Fruit fly (Drosophila melanogaster) whole organism, embryonic: ENCODE measurements around the gene east.

Experiments
- Asciz ChIP-seq: fragments of 200-800 bp; sonication (Bioruptor generic); optimal IDR thresholded peaks from 2 replicates; lab custom pipeline; 2017; ENCODE audit warnings: missing biosample characterization, mild to moderate bottlenecking, missing genetic modification characterization, missing genetic modification reagents
- Atf6 ChIP-seq: fragments of 200-800 bp; sonication (Bioruptor generic); IDR thresholded peaks from 2 replicates; pipeline ENCODE4 v1.3.6; 2022; ENCODE audit warnings: missing biosample characterization, missing genetic modification characterization
- CG10321 ChIP-seq: fragments of 200-800 bp; sonication (Bioruptor generic); IDR thresholded peaks from 2 replicates; pipeline ENCODE4 v1.3.6; 2022; ENCODE audit warnings: missing biosample characterization, missing genetic modification characterization
- CG10565 ChIP-seq: fragments of 200-800 bp; sonication (Bioruptor generic); optimal IDR thresholded peaks from 3 replicates; lab custom pipeline; 2016; ENCODE audit warnings: missing biosample characterization, mild to moderate bottlenecking, missing genetic modification characterization
- CG12071 ChIP-seq: fragments of 200-800 bp; sonication (Bioruptor generic); optimal IDR thresholded peaks from 3 replicates; lab custom pipeline; 2018; ENCODE audit warnings: missing biosample characterization, mild to moderate bottlenecking, missing genetic modification characterization
- CG13894 ChIP-seq: fragments of 200-800 bp; sonication (Bioruptor generic); optimal IDR thresholded peaks from 3 replicates; lab custom pipeline; 2018; ENCODE audit warnings: missing biosample characterization, mild to moderate bottlenecking, missing genetic modification characterization, moderate library complexity
- CG15011 ChIP-seq: fragments of 200-800 bp; sonication (Bioruptor generic); optimal IDR thresholded peaks from 3 replicates; lab custom pipeline; 2018; ENCODE audit warnings: missing biosample characterization, mild to moderate bottlenecking, missing genetic modification characterization
- CG17612 ChIP-seq: fragments of 200-800 bp; sonication (Bioruptor generic); IDR thresholded peaks from 2 replicates; pipeline ENCODE4 v1.3.6; 2022; ENCODE audit warnings: missing biosample characterization, missing genetic modification characterization
- CG2120 ChIP-seq: fragments of 200-800 bp; sonication (Bioruptor generic); optimal IDR thresholded peaks from 3 replicates; lab custom pipeline; 2016; ENCODE audit warnings: missing biosample characterization, missing genetic modification characterization
- CG2875 ChIP-seq: fragments of 200-800 bp; sonication (Bioruptor generic); optimal IDR thresholded peaks from 2 replicates; lab custom pipeline; 2017; ENCODE audit warnings: missing biosample characterization, mild to moderate bottlenecking, missing genetic modification characterization, missing genetic modification reagents
- CG31388 ChIP-seq: fragments of 200-800 bp; sonication (Bioruptor generic); optimal IDR thresholded peaks from 2 replicates; lab custom pipeline; 2016; ENCODE audit warnings: missing biosample characterization, missing genetic modification characterization
- CG31441 ChIP-seq: fragments of 200-800 bp; sonication (Bioruptor generic); IDR thresholded peaks from 2 replicates; pipeline ENCODE4 v1.3.6; 2022; ENCODE audit warnings: missing biosample characterization, missing genetic modification characterization
- CG34224 ChIP-seq: fragments of 200-800 bp; sonication (Bioruptor generic); IDR thresholded peaks from 3 replicates; pipeline ENCODE4 v1.3.6; 2022; ENCODE audit warnings: missing biosample characterization, missing genetic modification characterization; ENCODE audit not compliant: partially characterized antibody
- CG3995 ChIP-seq: fragments of 200-800 bp; sonication (Bioruptor generic); optimal IDR thresholded peaks from 3 replicates; lab custom pipeline; 2016; ENCODE audit warnings: missing biosample characterization, missing genetic modification characterization
- CG4820 ChIP-seq: fragments of 200-800 bp; sonication (Bioruptor generic); optimal IDR thresholded peaks from 3 replicates; lab custom pipeline; 2016; ENCODE audit warnings: missing biosample characterization, missing genetic modification characterization
- CG5180 ChIP-seq: fragments of 200-800 bp; sonication (Bioruptor generic); optimal IDR thresholded peaks from 3 replicates; lab custom pipeline; 2017; ENCODE audit warnings: missing biosample characterization, missing genetic modification characterization, mild to moderate bottlenecking, moderate library complexity, missing genetic modification reagents
- CG6175 ChIP-seq: fragments of 200-800 bp; sonication (Bioruptor generic); IDR thresholded peaks from 3 replicates; pipeline ENCODE4 v1.3.6; 2022; ENCODE audit warnings: missing biosample characterization, missing genetic modification characterization
- CG6272 ChIP-seq: fragments of 200-800 bp; sonication (Bioruptor generic); IDR thresholded peaks from 2 replicates; pipeline ENCODE4 v1.3.6; 2022; ENCODE audit warnings: missing biosample characterization, missing genetic modification characterization
- CG8765 ChIP-seq: fragments of 200-800 bp; sonication (Bioruptor generic); IDR thresholded peaks from 2 replicates; pipeline ENCODE4 v1.3.6; 2022; ENCODE audit warnings: missing biosample characterization, missing genetic modification characterization
- CG8944 ChIP-seq: fragments of 200-800 bp; sonication (Bioruptor generic); optimal IDR thresholded peaks from 3 replicates; lab custom pipeline; 2016; ENCODE audit warnings: missing biosample characterization, missing genetic modification characterization
- CG9437 ChIP-seq: fragments of 200-800 bp; sonication (Bioruptor generic); optimal IDR thresholded peaks from 2 replicates; lab custom pipeline; 2018; ENCODE audit warnings: missing biosample characterization, mild to moderate bottlenecking, missing genetic modification characterization
- CTCF ChIP-seq: fragments of 200-800 bp; sonication (Bioruptor generic); optimal IDR thresholded peaks from 2 replicates; lab custom pipeline; 2017; ENCODE audit warnings: missing biosample characterization, mild to moderate bottlenecking, missing genetic modification characterization, moderate library complexity
- CkIIα-i1 ChIP-seq: fragments of 200-800 bp; sonication (Bioruptor generic); IDR thresholded peaks from 2 replicates; pipeline ENCODE4 v1.3.6; 2022; ENCODE audit warnings: missing biosample characterization, missing genetic modification characterization
- Dbx ChIP-seq: fragments of 200-800 bp; sonication (Bioruptor generic); IDR thresholded peaks from 3 replicates; pipeline ENCODE4 v1.3.6; 2022; ENCODE audit warnings: missing biosample characterization, missing genetic modification characterization
- Dek ChIP-seq: fragments of 200-800 bp; sonication (Bioruptor generic); optimal IDR thresholded peaks from 3 replicates; lab custom pipeline; 2019; ENCODE audit warnings: missing biosample characterization, mild to moderate bottlenecking, missing genetic modification characterization, moderate library complexity
- Dll ChIP-seq: fragments of 200-800 bp; sonication (Bioruptor generic); IDR thresholded peaks from 4 replicates; pipeline ENCODE4 v1.3.6; 2022; ENCODE audit warnings: missing biosample characterization, missing genetic modification characterization; ENCODE audit not compliant: partially characterized antibody
- Doc3 ChIP-seq: fragments of 200-800 bp; sonication (Bioruptor generic); IDR thresholded peaks from 3 replicates; pipeline ENCODE4 v1.3.6; 2022; ENCODE audit warnings: missing biosample characterization, missing genetic modification characterization; ENCODE audit not compliant: partially characterized antibody
- Dref ChIP-seq: fragments of 200-800 bp; sonication (Bioruptor generic); IDR thresholded peaks from 2 replicates; pipeline ENCODE4 v1.3.6; 2022; ENCODE audit warnings: missing biosample characterization, missing genetic modification characterization
- GATAe ChIP-seq: fragments of 200-800 bp; sonication (Bioruptor generic); conservative IDR thresholded peaks from 2 replicates; pipeline ENCODE4 v1.3.6; 2022; ENCODE audit warnings: missing biosample characterization, missing genetic modification characterization
- Gug ChIP-seq: fragments of 200-800 bp; sonication (Bioruptor generic); IDR thresholded peaks from 4 replicates; pipeline ENCODE4 v1.3.6; 2022; ENCODE audit warnings: missing biosample characterization, missing genetic modification characterization
- HLH54F ChIP-seq: fragments of 200-800 bp; sonication (Bioruptor generic); optimal IDR thresholded peaks from 3 replicates; lab custom pipeline; 2016; ENCODE audit warnings: missing biosample characterization, missing genetic modification characterization
- Myb ChIP-seq: fragments of 200-800 bp; sonication (Bioruptor generic); optimal IDR thresholded peaks from 2 replicates; lab custom pipeline; 2016; ENCODE audit warnings: missing biosample characterization, missing genetic modification characterization
- Nf-YB ChIP-seq: fragments of 200-800 bp; sonication (Bioruptor generic); optimal IDR thresholded peaks from 3 replicates; lab custom pipeline; 2019; ENCODE audit warnings: missing biosample characterization, mild to moderate bottlenecking, missing genetic modification characterization, moderate library complexity
- Opbp ChIP-seq: fragments of 200-800 bp; sonication (Bioruptor generic); IDR thresholded peaks from 3 replicates; pipeline ENCODE4 v1.3.6; 2022; ENCODE audit warnings: missing biosample characterization, missing genetic modification characterization; ENCODE audit not compliant: partially characterized antibody
- Rfx ChIP-seq: fragments of 200-800 bp; sonication (Bioruptor generic); IDR thresholded peaks from 2 replicates; pipeline ENCODE4 v1.3.6; 2022; ENCODE audit warnings: missing biosample characterization, missing genetic modification characterization
- aop ChIP-seq: fragments of 200-800 bp; sonication (Bioruptor generic); IDR thresholded peaks from 2 replicates; pipeline ENCODE4 v1.3.6; 2022; ENCODE audit warnings: missing biosample characterization, missing genetic modification characterization
- br ChIP-seq: fragments of >200 bp; optimal IDR thresholded peaks from 2 replicates; lab custom pipeline; 2017
- cwo ChIP-seq: fragments of 200-800 bp; sonication (Bioruptor generic); optimal IDR thresholded peaks from 3 replicates; lab custom pipeline; 2017; ENCODE audit warnings: missing biosample characterization, missing genetic modification characterization, mild to moderate bottlenecking, moderate library complexity, missing genetic modification reagents
- dan ChIP-seq: fragments of 200-800 bp; sonication (Bioruptor generic); IDR thresholded peaks from 2 replicates; pipeline ENCODE4 v1.3.6; 2022; ENCODE audit warnings: missing biosample characterization, missing genetic modification characterization
- fd102C ChIP-seq: fragments of 200-800 bp; sonication (Bioruptor generic); optimal IDR thresholded peaks from 2 replicates; lab custom pipeline; 2018; ENCODE audit warnings: missing biosample characterization, mild to moderate bottlenecking, missing genetic modification characterization, moderate library complexity
- ham ChIP-seq: fragments of 200-800 bp; sonication (Bioruptor generic); IDR thresholded peaks from 2 replicates; pipeline ENCODE4 v1.3.6; 2022; ENCODE audit warnings: missing biosample characterization, missing genetic modification characterization
- hb ChIP-seq: fragments of 200-800 bp; sonication (Bioruptor generic); IDR thresholded peaks from 3 replicates; pipeline ENCODE4 v1.3.6; 2022; ENCODE audit warnings: missing biosample characterization, missing genetic modification characterization; ENCODE audit not compliant: partially characterized antibody
- her ChIP-seq: fragments of 200-800 bp; sonication (Bioruptor generic); optimal IDR thresholded peaks from 2 replicates; lab custom pipeline; 2016; ENCODE audit warnings: missing biosample characterization, missing genetic modification characterization
- odd ChIP-seq: fragments of 200-800 bp; sonication (Bioruptor generic); optimal IDR thresholded peaks from 2 replicates; lab custom pipeline; 2017; ENCODE audit warnings: missing biosample characterization, mild to moderate bottlenecking, missing genetic modification characterization
- onecut ChIP-seq: fragments of 200-800 bp; sonication (Bioruptor generic); IDR thresholded peaks from 2 replicates; pipeline ENCODE4 v1.3.6; 2022; ENCODE audit warnings: missing biosample characterization, missing genetic modification characterization
- repo ChIP-seq: fragments of 200-800 bp; sonication (Bioruptor generic); optimal IDR thresholded peaks from 2 replicates; lab custom pipeline; 2016; ENCODE audit warnings: missing biosample characterization, missing genetic modification characterization
- slp2 ChIP-seq: fragments of 200-800 bp; sonication (Bioruptor generic); optimal IDR thresholded peaks from 2 replicates; lab custom pipeline; 2016; ENCODE audit warnings: missing biosample characterization, missing genetic modification characterization
- so ChIP-seq: fragments of 200-800 bp; sonication (Bioruptor generic); IDR thresholded peaks from 3 replicates; pipeline ENCODE4 v1.3.6; 2022; ENCODE audit warnings: missing biosample characterization, missing genetic modification characterization
- wor ChIP-seq: fragments of 200-800 bp; sonication (Bioruptor generic); IDR thresholded peaks from 2 replicates; pipeline ENCODE4 v1.3.6; 2022; ENCODE audit warnings: missing biosample characterization, missing genetic modification characterization
- z ChIP-seq: fragments of 200-800 bp; sonication (Bioruptor generic); IDR thresholded peaks from 3 replicates; pipeline ENCODE4 v1.3.6; 2022; ENCODE audit warnings: missing biosample characterization, missing genetic modification characterization

The east gene

dm6 chrX:1984175-1984973 lies 26.3 kb upstream of the east start (continued):
- peak; percentile 67 for TF ChIP-seq slp2
- TF ChIP-seq CG6272 (GFP tag; lab: Robert Waterston, UW): peak; percentile 60
- no peak for TF ChIP-seq CTCF (GFP tag; lab: Kevin White, UChicago)
- TF ChIP-seq so: peak; percentile 82; the same call in 2 of the 3 replicates
- peak; percentile 61 for TF ChIP-seq CG2875 (GFP tag; lab: Kevin White, UChicago)
- TF ChIP-seq hb (GFP tag; lab: Robert Waterston, UW): no peak
- peak; percentile 61 for TF ChIP-seq Rfx
- no peak for TF ChIP-seq GATAe
- TF ChIP-seq CG13894: no peak
- TF ChIP-seq repo (GFP tag; lab: Kevin White, UChicago): no peak
- no peak for TF ChIP-seq CG31388 (GFP tag; lab: Kevin White, UChicago)
- no peak for TF ChIP-seq Opbp (GFP tag; lab: Robert Waterston, UW)
- peak; percentile 63 for TF ChIP-seq odd (GFP tag; lab: Kevin White, UChicago)
- no peak for TF ChIP-seq fd102C (GFP tag; lab: Kevin White, UChicago)
- peak; percentile 67 for TF ChIP-seq Asciz (GFP tag; lab: Kevin White, UChicago)
- peak; percentile 68 for TF ChIP-seq Dek
- peak; percentile 48; the same call in 1 of the 2 replicates for TF ChIP-seq onecut
- TF ChIP-seq z (GFP tag; lab: Robert Waterston, UW): no peak
- peak; percentile 52 for TF ChIP-seq CG5180
- TF ChIP-seq CG3995 (GFP tag; lab: Kevin White, UChicago): peak; percentile 28
- peak; percentile 78 for TF ChIP-seq HLH54F (GFP tag; lab: Kevin White, UChicago)
- no peak; the same call in 1 of the 2 replicates for TF ChIP-seq CG17612
- TF ChIP-seq cwo (GFP tag; lab: Kevin White, UChicago): peak; percentile 49
- peak; percentile 59 for TF ChIP-seq CG9437
- peak; percentile 83 for TF ChIP-seq CG2120 (GFP tag; lab: Kevin White, UChicago)
- TF ChIP-seq CG8944: peak; percentile 73
- TF ChIP-seq CG10565 (GFP tag; lab: Kevin White, UChicago): no peak
- no peak for TF ChIP-seq CG10321 (GFP tag; lab: Robert Waterston, UW)
- TF ChIP-seq Atf6 (GFP tag; lab: Robert Waterston, UW): peak; percentile 54; the same call in 1 of the 2 replicates
- no peak for TF ChIP-seq Dbx (GFP tag; lab: Robert Waterston, UW)
- TF ChIP-seq br (lab: Kevin White, UChicago): no peak
- TF ChIP-seq CkIIα-i1 (GFP tag; lab: Robert Waterston, UW): 0 out of 2 replicates have a peak, but pooled peaks have one; percentile 4
- peak; percentile 82 for TF ChIP-seq Gug (GFP tag; lab: Robert Waterston, UW)
- peak; percentile 52 for TF ChIP-seq her (GFP tag; lab: Kevin White, UChicago)
- TF ChIP-seq Nf-YB (GFP tag; lab: Kevin White, UChicago): peak; percentile 27
- peak; percentile 65 for TF ChIP-seq Myb
- no peak for TF ChIP-seq Dref (GFP tag; lab: Robert Waterston, UW)
- TF ChIP-seq CG15011 (GFP tag; lab: Kevin White, UChicago): peak; percentile 61
- TF ChIP-seq CG4820 (GFP tag; lab: Kevin White, UChicago): peak; percentile 58
- no peak for TF ChIP-seq CG34224 (GFP tag; lab: Robert Waterston, UW)
- peak; percentile 63; the same call in 2 of the 3 replicates for TF ChIP-seq CG6175
- no peak for TF ChIP-seq aop (GFP tag; lab: Robert Waterston, UW)
- no peak for TF ChIP-seq Doc3 (GFP tag; lab: Robert Waterston, UW)
- peak; percentile 84 for TF ChIP-seq wor (GFP tag; lab: Robert Waterston, UW)
- TF ChIP-seq CG12071: peak; percentile 57
- peak; percentile 84 for TF ChIP-seq CG31441
- peak; percentile 44; the same call in 1 of the 2 replicates for TF ChIP-seq dan (GFP tag; lab: Robert Waterston, UW)
- peak; percentile 34; the same call in 1 of the 2 replicates for TF ChIP-seq CG8765 (GFP tag; lab: Robert Waterston, UW)
- no peak for TF ChIP-seq ham (GFP tag; lab: Robert Waterston, UW)
- TF ChIP-seq Dll (GFP tag; lab: Robert Waterston, UW): no peak
